Fruit fly (Drosophila melanogaster) whole organism, prepupa: ENCODE data around the gene mahe.
A peak's percentile ranks its signal among the peaks of the same experiment; 100 is the strongest.

Source experiments
- Blimp-1 ChIP-seq: fragments of 200-800 bp; sonication (Bioruptor generic); optimal IDR thresholded peaks from 3 replicates; lab custom pipeline; 2017; ENCODE audit warnings: missing biosample characterization, missing genetic modification characterization, mild to moderate bottlenecking, moderate library complexity, missing genetic modification reagents
- CG10631 ChIP-seq: fragments of 200-800 bp; sonication (Bioruptor generic); optimal IDR thresholded peaks from 2 replicates; lab custom pipeline; 2016; ENCODE audit warnings: missing biosample characterization, missing genetic modification characterization
- CG11294 ChIP-seq: fragments of 200-800 bp; sonication (Bioruptor generic); IDR thresholded peaks from 2 replicates; pipeline ENCODE4 v1.3.6; 2022; ENCODE audit warnings: missing biosample characterization, missing genetic modification characterization
- CG11762 ChIP-seq: fragments of 200-800 bp; sonication (Bioruptor generic); optimal IDR thresholded peaks from 3 replicates; lab custom pipeline; 2016; ENCODE audit warnings: missing biosample characterization, missing genetic modification characterization; ENCODE audit not compliant: insufficient read depth
- CG15336 ChIP-seq: fragments of 200-800 bp; sonication (Bioruptor generic); IDR thresholded peaks from 2 replicates; pipeline ENCODE4 v1.3.6; 2022; ENCODE audit warnings: missing biosample characterization, missing genetic modification characterization
- CG16779 ChIP-seq: fragments of 200-800 bp; sonication (Bioruptor generic); optimal IDR thresholded peaks from 3 replicates; lab custom pipeline; 2017; ENCODE audit warnings: missing biosample characterization, mild to moderate bottlenecking, missing genetic modification characterization
- CG3032 ChIP-seq: fragments of 200-800 bp; optimal IDR thresholded peaks from 2 replicates; lab custom pipeline; 2019; ENCODE audit warnings: missing biosample characterization, mild to moderate bottlenecking, missing genetic modification characterization, moderate library complexity
- CG31627 ChIP-seq: fragments of 200-800 bp; sonication (Bioruptor generic); optimal IDR thresholded peaks from 3 replicates; lab custom pipeline; 2016; ENCODE audit warnings: missing biosample characterization, missing genetic modification characterization
- CG32006 ChIP-seq: fragments of 200-800 bp; sonication (Bioruptor generic); optimal IDR thresholded peaks from 3 replicates; lab custom pipeline; 2017; ENCODE audit warnings: missing biosample characterization, mild to moderate bottlenecking, missing genetic modification characterization
- CG6163 ChIP-seq: fragments of 200-800 bp; sonication (Bioruptor generic); IDR thresholded peaks from 3 replicates; pipeline ENCODE4 v1.3.6; 2022; ENCODE audit warnings: missing biosample characterization, missing genetic modification characterization
- CG6276 ChIP-seq: fragments of 200-800 bp; sonication (Bioruptor generic); optimal IDR thresholded peaks from 2 replicates; lab custom pipeline; 2017; ENCODE audit warnings: missing biosample characterization, mild to moderate bottlenecking, missing genetic modification characterization
- CG6808 ChIP-seq: fragments of 200-800 bp; sonication (Bioruptor generic); optimal IDR thresholded peaks from 3 replicates; lab custom pipeline; 2017; ENCODE audit warnings: missing biosample characterization, missing genetic modification characterization, mild to moderate bottlenecking, moderate library complexity, missing genetic modification reagents
- CG6854 ChIP-seq: fragments of 200-800 bp; sonication (Bioruptor generic); optimal IDR thresholded peaks from 2 replicates; lab custom pipeline; 2017; ENCODE audit warnings: missing biosample characterization, mild to moderate bottlenecking, missing genetic modification characterization
- CG8119 ChIP-seq: fragments of 200-800 bp; sonication (Bioruptor generic); IDR thresholded peaks from 3 replicates; pipeline ENCODE4 v1.3.6; 2022; ENCODE audit warnings: missing biosample characterization, missing genetic modification characterization
- CG8319 ChIP-seq: fragments of 200-800 bp; sonication (Bioruptor generic); optimal IDR thresholded peaks from 3 replicates; lab custom pipeline; 2016; ENCODE audit warnings: missing biosample characterization, missing genetic modification characterization
- CG8632 ChIP-seq: fragments of 200-800 bp; sonication (Bioruptor generic); optimal IDR thresholded peaks from 3 replicates; lab custom pipeline; 2016; ENCODE audit warnings: missing biosample characterization, missing genetic modification characterization
- CG9139 ChIP-seq: fragments of 200-800 bp; sonication (Bioruptor generic); optimal IDR thresholded peaks from 3 replicates; lab custom pipeline; 2017; ENCODE audit warnings: missing biosample characterization, mild to moderate bottlenecking, missing genetic modification characterization
- Eip75B ChIP-seq: fragments of 200-800 bp; sonication (Bioruptor generic); optimal IDR thresholded peaks from 3 replicates; lab custom pipeline; 2016; ENCODE audit warnings: missing biosample characterization, missing genetic modification characterization
- Eip78C ChIP-seq: fragments of 200-800 bp; sonication (Bioruptor generic); peaks from one replicate; lab custom pipeline; 2016; ENCODE audit warnings: missing biosample characterization, missing genetic modification characterization
- Ets21C ChIP-seq: fragments of 200-800 bp; sonication (Bioruptor generic); optimal IDR thresholded peaks from 3 replicates; lab custom pipeline; 2016; ENCODE audit warnings: missing biosample characterization, missing genetic modification characterization
- Ets96B ChIP-seq: fragments of 200-800 bp; optimal IDR thresholded peaks from 2 replicates; lab custom pipeline; 2019; ENCODE audit warnings: missing biosample characterization, mild to moderate bottlenecking, missing genetic modification characterization, moderate library complexity
- Gug ChIP-seq: fragments of 200-800 bp; sonication (Bioruptor generic); IDR thresholded peaks from 2 replicates; pipeline ENCODE4 v1.3.6; 2022; ENCODE audit warnings: missing biosample characterization, missing genetic modification characterization
- Hr39 ChIP-seq: fragments of 200-800 bp; sonication (Bioruptor generic); optimal IDR thresholded peaks from 2 replicates; lab custom pipeline; 2016; ENCODE audit warnings: missing biosample characterization, missing genetic modification characterization
- Lpt ChIP-seq: fragments of 200-800 bp; sonication (Bioruptor generic); optimal IDR thresholded peaks from 3 replicates; lab custom pipeline; 2016; ENCODE audit warnings: missing biosample characterization, missing genetic modification characterization
- OdsH ChIP-seq: fragments of 200-800 bp; sonication (Bioruptor generic); optimal IDR thresholded peaks from 3 replicates; lab custom pipeline; 2016; ENCODE audit warnings: missing biosample characterization, missing genetic modification characterization
- Sox14 ChIP-seq: fragments of 200-800 bp; sonication (Bioruptor generic); optimal IDR thresholded peaks from 3 replicates; lab custom pipeline; 2016; ENCODE audit warnings: missing biosample characterization, missing genetic modification characterization
- Sox15 ChIP-seq: fragments of 200-800 bp; sonication (Bioruptor generic); optimal IDR thresholded peaks from 3 replicates; lab custom pipeline; 2016; ENCODE audit warnings: missing biosample characterization, missing genetic modification characterization
- achi ChIP-seq: fragments of 200-800 bp; sonication (Bioruptor generic); optimal IDR thresholded peaks from 3 replicates; lab custom pipeline; 2016; ENCODE audit warnings: missing biosample characterization, missing genetic modification characterization
- acj6 ChIP-seq: fragments of 200-800 bp; sonication (Bioruptor generic); optimal IDR thresholded peaks from 3 replicates; lab custom pipeline; 2016; ENCODE audit warnings: missing biosample characterization, missing genetic modification characterization
- dac ChIP-seq: fragments of 200-800 bp; sonication (Bioruptor generic); optimal IDR thresholded peaks from 2 replicates; lab custom pipeline; 2017; ENCODE audit warnings: missing biosample characterization, mild to moderate bottlenecking, missing genetic modification characterization
- dsx ChIP-seq: fragments of 200-800 bp; optimal IDR thresholded peaks from 3 replicates; lab custom pipeline; 2019; ENCODE audit warnings: missing biosample characterization, mild to moderate bottlenecking, missing genetic modification characterization, moderate library complexity; ENCODE audit not compliant: poor library complexity, severe bottlenecking
- fkh ChIP-seq: fragments of 200-800 bp; sonication (Bioruptor generic); optimal IDR thresholded peaks from 3 replicates; lab custom pipeline; 2017; ENCODE audit warnings: missing biosample characterization, mild to moderate bottlenecking, missing genetic modification characterization, moderate library complexity
- lz ChIP-seq: fragments of 200-800 bp; sonication (Bioruptor generic); optimal IDR thresholded peaks from 3 replicates; lab custom pipeline; 2016; ENCODE audit warnings: missing biosample characterization, missing genetic modification characterization
- net ChIP-seq: fragments of 200-800 bp; sonication (Bioruptor generic); optimal IDR thresholded peaks from 3 replicates; lab custom pipeline; 2016; ENCODE audit warnings: missing biosample characterization, missing genetic modification characterization
- salr ChIP-seq, 2 experiments: fragments of 200-800 bp; sonication (Bioruptor generic); optimal IDR thresholded peaks; 3 replicates each; lab custom pipeline; 2016 to 2018; ENCODE audit warnings: missing biosample characterization in 2 of 2, missing genetic modification characterization in 2 of 2, mild to moderate bottlenecking in 1 of 2
- ss ChIP-seq, 2 experiments: fragments of 200-800 bp; sonication (Bioruptor generic); optimal IDR thresholded peaks; 2 replicates in 1 of 2; 3 replicates in 1 of 2; lab custom pipeline; 2017 to 2018; ENCODE audit warnings: mild to moderate bottlenecking in 2 of 2, missing biosample characterization in 2 of 2, missing genetic modification characterization in 2 of 2, moderate library complexity in 1 of 2
- svp ChIP-seq: fragments of 200-800 bp; sonication (Bioruptor generic); peaks from one replicate; lab custom pipeline; 2016; ENCODE audit warnings: missing biosample characterization, missing genetic modification characterization
- topi ChIP-seq: fragments of 200-800 bp; sonication (Bioruptor generic); optimal IDR thresholded peaks from 3 replicates; lab custom pipeline; 2016; ENCODE audit warnings: missing biosample characterization, missing genetic modification characterization

mahe gene

DNA sequence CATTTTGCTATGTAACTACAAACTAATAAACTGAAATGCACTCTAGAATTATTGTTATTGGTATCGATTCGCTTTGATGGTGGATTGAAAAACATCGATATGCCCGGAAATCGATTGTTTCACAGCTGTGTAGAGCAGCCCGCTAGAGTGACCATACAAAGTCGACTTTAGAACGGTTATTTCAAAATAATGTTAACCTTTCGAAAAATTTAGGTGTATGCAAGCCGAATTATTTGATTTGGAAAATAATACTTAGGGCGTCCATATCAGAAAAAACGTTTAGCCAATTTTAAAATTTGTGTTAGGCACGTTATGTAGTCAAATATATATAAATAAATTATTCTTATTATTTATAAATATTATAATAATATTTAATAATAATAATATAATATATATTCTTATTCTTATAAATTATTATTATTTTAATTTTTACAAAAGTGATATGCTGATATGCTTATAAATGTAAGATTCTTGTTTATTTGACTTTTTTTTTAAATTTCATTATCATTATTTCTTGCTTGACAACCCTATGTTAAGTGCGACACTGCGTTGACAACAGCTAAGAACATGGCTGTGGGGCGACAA, 37.1 kb upstream of the mahe start, which contains the start of gene sws (continued):
- TF ChIP-seq Blimp-1 (GFP tag; lab: Kevin White, UChicago) (no peak), Sox14 (GFP tag; lab: Kevin White, UChicago) (no peak), CG16779 (tag; lab: Kevin White, UChicago) (no peak), CG32006 (GFP tag; lab: Kevin White, UChicago) (peak; percentile 34), OdsH (GFP tag; lab: Kevin White, UChicago) (peak; percentile 51), net (GFP tag; lab: Kevin White, UChicago) (peak; percentile 5), Hr39 (peak; percentile 9), lz (GFP tag; lab: Kevin White, UChicago) (peak; percentile 40), dac (GFP tag; lab: Kevin White, UChicago) (no peak), CG8319 (no peak), CG10631 (GFP tag; lab: Kevin White, UChicago) (peak; percentile 59), Sox15 (GFP tag; lab: Kevin White, UChicago) (peak; percentile 34), achi (GFP tag; lab: Kevin White, UChicago) (peak; percentile 55), dsx (GFP tag; lab: Kevin White, UChicago) (no peak), CG11294 (no peak)

DNA sequence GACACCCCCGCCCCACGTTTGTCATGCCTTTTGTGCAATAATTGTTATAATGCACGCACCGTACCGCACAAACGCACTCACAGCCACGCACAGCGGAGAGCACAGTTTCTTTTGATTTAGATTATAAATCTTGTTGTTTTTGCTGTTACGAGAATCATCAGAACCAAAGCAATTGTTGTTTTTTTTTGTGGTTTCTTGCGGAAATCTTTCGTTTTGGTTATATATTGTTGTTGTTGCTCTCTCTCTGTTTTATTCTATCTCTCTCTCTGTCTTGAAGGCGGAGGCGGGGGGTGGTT, 36.6 kb upstream of the mahe start:
- TF ChIP-seq Ets21C (GFP tag; lab: Kevin White, UChicago) (no peak), Sox14 (GFP tag; lab: Kevin White, UChicago) (peak; percentile 28), CG11762 (no peak), CG11294 (no peak), ss (GFP tag; optimal IDR thresholded peaks at IDR 0.05; lab: Kevin White, UChicago) (peak in 1 of 2 experiments; percentile 56), CG8119 (0 out of 3 replicates have a peak, but pooled peaks have one; percentile 9), dsx (GFP tag; lab: Kevin White, UChicago) (peak; percentile 14), CG3032 (tag; lab: Kevin White, UChicago) (no peak), CG9139 (GFP tag; lab: Kevin White, UChicago) (peak; percentile 10), Hr39 (no peak), CG15336 (GFP tag; lab: Robert Waterston, UW) (no peak)
- TF ChIP-seq, all 60 proteins: peak for 5

DNA sequence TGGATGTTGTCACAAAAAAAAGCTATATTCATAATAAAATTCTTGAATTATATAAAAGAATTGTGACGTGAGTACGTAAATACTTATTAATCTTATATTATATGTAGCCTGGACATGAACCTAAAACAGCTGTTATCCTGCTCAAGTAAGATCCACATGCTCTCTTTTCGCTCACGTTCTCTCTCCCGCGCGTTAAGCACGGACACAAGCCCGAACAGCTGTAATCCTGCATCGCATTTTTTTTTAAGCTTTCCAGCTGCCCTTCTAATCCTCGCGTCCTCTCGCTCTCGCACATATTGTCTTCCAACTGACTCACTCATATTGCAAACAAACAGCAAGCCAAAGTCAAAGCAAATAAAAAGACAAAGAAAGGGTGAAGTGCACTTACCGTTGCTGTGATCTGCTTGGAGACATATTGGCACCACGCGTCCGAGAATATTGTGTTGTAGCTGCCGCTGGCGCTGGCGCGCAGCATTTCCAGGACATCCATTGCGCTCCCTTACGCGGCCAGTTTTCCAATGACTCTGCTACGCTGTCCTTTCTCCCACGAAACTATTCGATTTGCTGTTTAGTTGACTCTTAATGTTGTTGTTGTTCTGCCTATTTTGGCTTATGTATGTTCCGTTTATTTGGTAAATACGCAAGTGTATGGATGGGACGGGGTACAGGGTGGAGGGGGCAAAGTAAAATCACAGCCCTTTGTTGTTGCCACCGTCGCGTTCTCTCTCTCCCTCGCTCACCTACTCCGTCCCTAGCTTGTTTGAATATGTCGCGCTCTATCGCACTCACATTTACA, 36.1 kb upstream of the mahe start:
- peak; percentile 20 for TF ChIP-seq CG6276 (GFP tag; lab: Kevin White, UChicago)
- TF ChIP-seq Eip78C (GFP tag; lab: Kevin White, UChicago), result peak; percentile 49
- no peak for TF ChIP-seq CG3032 (tag; lab: Kevin White, UChicago)
- peak; percentile 69 for TF ChIP-seq Sox14 (GFP tag; lab: Kevin White, UChicago)
- no peak for TF ChIP-seq CG8632 (GFP tag; lab: Kevin White, UChicago)
- TF ChIP-seq CG8119, result 0 out of 3 replicates have a peak, but pooled peaks have one; percentile 15
- TF ChIP-seq CG31627, result no peak
- TF ChIP-seq Sox15 (GFP tag; lab: Kevin White, UChicago), result no peak
- TF ChIP-seq salr (GFP tag; optimal IDR thresholded peaks at IDR 0.05; lab: Kevin White, UChicago), result no peak
- TF ChIP-seq acj6 (GFP tag; lab: Kevin White, UChicago), result no peak
- no peak for TF ChIP-seq Eip75B (GFP tag; lab: Kevin White, UChicago)
- TF ChIP-seq CG6854, result no peak
- TF ChIP-seq Ets96B, result no peak
- 0 out of 3 replicates have a peak, but pooled peaks have one; percentile 38 for TF ChIP-seq CG6163 (GFP tag; lab: Robert Waterston, UW)
- peak; percentile 16 for TF ChIP-seq CG6808 (GFP tag; lab: Kevin White, UChicago)
- peak; percentile 83 for TF ChIP-seq fkh (GFP tag; lab: Kevin White, UChicago)
- no peak for TF ChIP-seq topi (GFP tag; lab: Kevin White, UChicago)
- peak; percentile 36 for TF ChIP-seq svp
- no peak for TF ChIP-seq Gug (GFP tag; lab: Robert Waterston, UW)
- TF ChIP-seq Lpt, result no peak
